Worm (Caenorhabditis elegans) whole organism, L4 larva: ENCODE measurements around the gene K06B4.15.

Experiments used
- D1046.2 ChIP-seq: fragments of 200-800 bp; sonication (Bioruptor generic); IDR thresholded peaks from 2 replicates; pipeline ENCODE4 v1.3.6; 2022; ENCODE audit warnings: missing genetic modification characterization, missing compliant biosample characterization
- F26F4.8 ChIP-seq: fragments of 200-800 bp; sonication (Bioruptor generic); conservative IDR thresholded peaks from 2 replicates; pipeline ENCODE4 v1.3.6; 2022; ENCODE audit warnings: missing genetic modification characterization, missing compliant biosample characterization
- F37D6.2 ChIP-seq: sonication (generic microtip); optimal IDR thresholded peaks from 2 replicates; lab custom pipeline; 2016; ENCODE audit warnings: mild to moderate bottlenecking, missing genetic modification characterization, missing compliant biosample characterization
- F44E2.7 ChIP-seq: fragments of 200-800 bp; sonication (Bioruptor generic); IDR thresholded peaks from 2 replicates; pipeline ENCODE4 v2.1.2; 2022; ENCODE audit warnings: missing genetic modification characterization, missing compliant biosample characterization
- R02D3.7 ChIP-seq: fragments of 150-350 bp; sonication (generic microtip); optimal IDR thresholded peaks from 3 replicates; lab custom pipeline; 2014; ENCODE audit warnings: missing biosample characterization, missing genetic modification characterization
- T20F7.1 ChIP-seq: fragments of 200-800 bp; sonication (Bioruptor generic); optimal IDR thresholded peaks from 2 replicates; lab custom pipeline; 2018; ENCODE audit warnings: mild to moderate bottlenecking, missing genetic modification characterization, missing compliant biosample characterization
- T26A8.4 ChIP-seq: fragments of 200-800 bp; sonication (Bioruptor generic); IDR thresholded peaks from 2 replicates; pipeline ENCODE4 v1.3.6; 2022; ENCODE audit warnings: missing genetic modification characterization, missing compliant biosample characterization
- ZK337.2 ChIP-seq: fragments of 200-800 bp; sonication (Bioruptor generic); IDR thresholded peaks from 2 replicates; pipeline ENCODE4 v1.3.6; 2022; ENCODE audit warnings: missing genetic modification reagents, missing genetic modification characterization, missing compliant biosample characterization
- ZK546.5 ChIP-seq, 2 experiments: sonication (generic microtip); optimal IDR thresholded peaks; 2 replicates each; lab custom pipeline; 2017; ENCODE audit warnings: missing biosample characterization in 2 of 2, missing genetic modification characterization in 2 of 2
- ceh-28 ChIP-seq: fragments of 150-350 bp; optimal IDR thresholded peaks from 2 replicates; lab custom pipeline; 2014; ENCODE audit warnings: missing biosample characterization, missing genetic modification reagents, missing genetic modification characterization
- ceh-44 ChIP-seq: fragments of 200-800 bp; sonication (Bioruptor generic); IDR thresholded peaks from 2 replicates; pipeline ENCODE4 v1.3.6; 2022; ENCODE audit warnings: missing genetic modification reagents, missing genetic modification characterization, missing compliant biosample characterization
- cey-2 ChIP-seq: sonication (generic microtip); optimal IDR thresholded peaks from 3 replicates; lab custom pipeline; 2017; ENCODE audit warnings: missing genetic modification characterization, mild to moderate bottlenecking, missing compliant biosample characterization, antibody characterized with exemption, borderline replicate concordance; ENCODE audit not compliant: insufficient read depth
- ctbp-1 ChIP-seq: fragments of 200-800 bp; sonication (Bioruptor generic); IDR thresholded peaks from 2 replicates; pipeline ENCODE4 v1.3.6; 2022; ENCODE audit warnings: missing genetic modification reagents, missing genetic modification characterization, missing compliant biosample characterization
- daf-12 ChIP-seq: fragments of 150-350 bp; optimal IDR thresholded peaks from 2 replicates; lab custom pipeline; 2014; ENCODE audit warnings: missing biosample characterization, missing genetic modification reagents, missing genetic modification characterization
- daf-16 ChIP-seq, 3 experiments: sonication (generic microtip); optimal IDR thresholded peaks; 2 replicates each; lab custom pipeline; 2016 to 2017; ENCODE audit warnings: missing genetic modification characterization in 3 of 3, missing genetic modification reagents in 3 of 3, mild to moderate bottlenecking in 2 of 3, missing compliant biosample characterization in 2 of 3, missing biosample characterization in 1 of 3, moderate library complexity in 1 of 3
- dmd-6 ChIP-seq: fragments of 200-800 bp; sonication (Bioruptor generic); IDR thresholded peaks from 2 replicates; pipeline ENCODE4 v1.3.6; 2022; ENCODE audit warnings: missing genetic modification reagents, missing genetic modification characterization, missing compliant biosample characterization
- egl-27 ChIP-seq: sonication (generic microtip); optimal IDR thresholded peaks from 3 replicates; lab custom pipeline; 2017; ENCODE audit warnings: missing biosample characterization, missing genetic modification reagents, missing genetic modification characterization
- egl-43 ChIP-seq: fragments of 200-800 bp; sonication (Bioruptor generic); IDR thresholded peaks from 2 replicates; pipeline ENCODE4 v1.3.6; 2022; ENCODE audit warnings: missing genetic modification reagents, missing genetic modification characterization, missing compliant biosample characterization
- fkh-10 ChIP-seq: fragments of 150-350 bp; optimal IDR thresholded peaks from 2 replicates; lab custom pipeline; 2014; ENCODE audit warnings: missing biosample characterization, missing genetic modification reagents, missing genetic modification characterization
- hif-1 ChIP-seq, 2 experiments: sonication (generic microtip); optimal IDR thresholded peaks; 2 replicates each; lab custom pipeline; 2016 to 2017; ENCODE audit warnings: missing compliant biosample characterization in 2 of 2, missing genetic modification characterization in 2 of 2, missing genetic modification reagents in 2 of 2, missing genotype in 2 of 2, mild to moderate bottlenecking in 1 of 2
- hlh-11 ChIP-seq: fragments of 200-800 bp; sonication (Bioruptor generic); optimal IDR thresholded peaks from 2 replicates; lab custom pipeline; 2018; ENCODE audit warnings: mild to moderate bottlenecking, missing genetic modification characterization, missing compliant biosample characterization
- hlh-30 ChIP-seq: sonication (generic microtip); optimal IDR thresholded peaks from 2 replicates; lab custom pipeline; 2017; ENCODE audit warnings: antibody characterized with exemption, mild to moderate bottlenecking, missing genetic modification characterization, missing compliant biosample characterization; ENCODE audit not compliant: insufficient read depth
- jun-1 ChIP-seq: fragments of 150-350 bp; optimal IDR thresholded peaks from 2 replicates; lab custom pipeline; 2014; ENCODE audit warnings: missing biosample characterization, missing genetic modification reagents, missing genetic modification characterization
- lim-7 ChIP-seq: fragments of 200-800 bp; sonication (Bioruptor generic); IDR thresholded peaks from 2 replicates; pipeline ENCODE4 v1.3.6; 2022; ENCODE audit warnings: missing genetic modification characterization, missing compliant biosample characterization
- lin-1 ChIP-seq: fragments of 200-800 bp; sonication (Bioruptor generic); IDR thresholded peaks from 2 replicates; pipeline ENCODE4 v1.3.6; 2022; ENCODE audit warnings: missing genetic modification reagents, missing genetic modification characterization, missing compliant biosample characterization
- lin-15B ChIP-seq: fragments of 150-350 bp; sonication (generic microtip); optimal IDR thresholded peaks from 3 replicates; lab custom pipeline; 2014; ENCODE audit warnings: missing biosample characterization, missing genetic modification characterization
- lin-29 ChIP-seq: fragments of 200-800 bp; sonication (Bioruptor generic); IDR thresholded peaks from 2 replicates; pipeline ENCODE4 v1.3.6; 2022; ENCODE audit warnings: missing genetic modification reagents, missing genetic modification characterization, missing compliant biosample characterization
- lsy-2 ChIP-seq, 2 experiments: fragments of 150-350 bp in 1 of 2; sonication (generic microtip) in 1 of 2; optimal IDR thresholded peaks; 2 replicates each; lab custom pipeline; 2014 to 2017; ENCODE audit warnings: missing biosample characterization in 2 of 2, missing genetic modification characterization in 2 of 2
- mdl-1 ChIP-seq, 2 experiments: fragments of 150-350 bp in 1 of 2; sonication (generic microtip) in 1 of 2; optimal IDR thresholded peaks; 2 replicates each; lab custom pipeline; 2014 to 2017; ENCODE audit warnings: missing biosample characterization in 2 of 2, missing genetic modification characterization in 2 of 2
- mdt-29 ChIP-seq: fragments of 200-800 bp; sonication (Bioruptor generic); IDR thresholded peaks from 2 replicates; pipeline ENCODE4 v1.3.6; 2022; ENCODE audit warnings: missing genetic modification reagents, missing genetic modification characterization, missing compliant biosample characterization
- mep-1 ChIP-seq: fragments of 150-350 bp; sonication (generic microtip); optimal IDR thresholded peaks from 3 replicates; lab custom pipeline; 2014; ENCODE audit warnings: missing biosample characterization, missing genetic modification characterization
- mes-2 ChIP-seq: sonication (generic microtip); optimal IDR thresholded peaks from 2 replicates; lab custom pipeline; 2016; ENCODE audit warnings: missing genotype, mild to moderate bottlenecking, missing genetic modification characterization, missing compliant biosample characterization; ENCODE audit not compliant: poor library complexity, severe bottlenecking
- mxl-2 ChIP-seq: fragments of 200-800 bp; sonication (Bioruptor generic); conservative IDR thresholded peaks from 2 replicates; pipeline ENCODE4 v1.3.6; 2022; ENCODE audit warnings: missing genetic modification reagents, missing genetic modification characterization, missing compliant biosample characterization
- mxl-3 ChIP-seq: fragments of 200-800 bp; sonication (Bioruptor generic); optimal IDR thresholded peaks from 2 replicates; lab custom pipeline; 2018; ENCODE audit warnings: mild to moderate bottlenecking, missing genetic modification characterization, missing compliant biosample characterization
- nhr-11 ChIP-seq: fragments of 150-350 bp; optimal IDR thresholded peaks from 2 replicates; lab custom pipeline; 2014; ENCODE audit warnings: missing biosample characterization, missing genetic modification characterization
- nhr-237 ChIP-seq: sonication (generic microtip); optimal IDR thresholded peaks from 2 replicates; lab custom pipeline; 2017; ENCODE audit warnings: missing biosample characterization, missing genetic modification characterization
- nhr-28 ChIP-seq: fragments of 150-350 bp; optimal IDR thresholded peaks from 2 replicates; lab custom pipeline; 2014; ENCODE audit warnings: missing biosample characterization, missing genetic modification characterization
- nhr-48 ChIP-seq: sonication (generic microtip); optimal IDR thresholded peaks from 2 replicates; lab custom pipeline; 2016; ENCODE audit warnings: mild to moderate bottlenecking, missing genetic modification characterization, missing compliant biosample characterization
- nhr-6 ChIP-seq: fragments of 150-350 bp; optimal IDR thresholded peaks from 2 replicates; lab custom pipeline; 2014; ENCODE audit warnings: missing biosample characterization, missing genetic modification characterization
- nhr-76 ChIP-seq: fragments of 150-350 bp; optimal IDR thresholded peaks from 2 replicates; lab custom pipeline; 2014; ENCODE audit warnings: missing biosample characterization, missing genetic modification characterization
- nhr-77 ChIP-seq: fragments of 150-350 bp; optimal IDR thresholded peaks from 2 replicates; lab custom pipeline; 2014; ENCODE audit warnings: missing biosample characterization, missing genetic modification characterization
- pha-4 ChIP-seq, 2 experiments: fragments of 150-350 bp in 1 of 2; fragments of 200-800 bp in 1 of 2; sonication (Bioruptor generic) in 1 of 2; IDR thresholded peaks in 1 of 2; optimal IDR thresholded peaks in 1 of 2; 2 replicates each; pipeline versions ENCODE4 v1.3.6 to Lab custom; 2014 to 2022; ENCODE audit warnings: missing genetic modification characterization in 2 of 2, missing genetic modification reagents in 2 of 2, missing biosample characterization in 1 of 2, missing compliant biosample characterization in 1 of 2
- pqm-1 ChIP-seq: sonication (generic microtip); optimal IDR thresholded peaks from 2 replicates; lab custom pipeline; 2017; ENCODE audit warnings: missing biosample characterization, missing genetic modification characterization
- snpc-1.2 ChIP-seq: fragments of 200-800 bp; sonication (Bioruptor generic); IDR thresholded peaks from 2 replicates; pipeline ENCODE4 v1.3.6; 2022; ENCODE audit warnings: missing genetic modification reagents, missing genetic modification characterization, missing compliant biosample characterization
- spr-1 ChIP-seq: sonication (generic microtip); optimal IDR thresholded peaks from 2 replicates; lab custom pipeline; 2016; ENCODE audit warnings: mild to moderate bottlenecking, missing genetic modification characterization, missing compliant biosample characterization
- spr-3 ChIP-seq: fragments of 200-800 bp; sonication (Bioruptor generic); optimal IDR thresholded peaks from 2 replicates; lab custom pipeline; 2018; ENCODE audit warnings: mild to moderate bottlenecking, missing genetic modification characterization, missing compliant biosample characterization
- unc-39 ChIP-seq: sonication (generic microtip); optimal IDR thresholded peaks from 2 replicates; lab custom pipeline; 2017; ENCODE audit warnings: missing biosample characterization, missing genetic modification characterization
- zfp-2 ChIP-seq: sonication (generic microtip); optimal IDR thresholded peaks from 2 replicates; lab custom pipeline; 2016; ENCODE audit warnings: mild to moderate bottlenecking, missing genetic modification characterization, missing compliant biosample characterization
- zfp-3 ChIP-seq: fragments of 200-800 bp; sonication (Bioruptor generic); conservative IDR thresholded peaks from 2 replicates; pipeline ENCODE4 v1.3.6; 2022; ENCODE audit warnings: missing genetic modification reagents, missing genetic modification characterization, missing compliant biosample characterization

Gene K06B4.15

ce11 chrV:15664053-15664661 lies 6.1 kb upstream of the K06B4.15 start:
- peak; percentile 44 for TF ChIP-seq mxl-3 (GFP tag; lab: Kevin White, UChicago)
- peak in 1 of 2 experiments; percentile 36 for TF ChIP-seq mdl-1 (tag; optimal IDR thresholded peaks at IDR 0.05; lab: Kevin White, UChicago)
- TF ChIP-seq nhr-11 (tag; lab: Kevin White, UChicago) = peak; percentile 60
- TF ChIP-seq spr-3 = no peak
- TF ChIP-seq hlh-30 (tag; lab: Kevin White, UChicago) = peak; percentile 73
- TF ChIP-seq lim-7 (GFP tag; lab: Robert Waterston, UW) = no peak
- TF ChIP-seq daf-16 (GFP tag; optimal IDR thresholded peaks at IDR 0.05; lab: Kevin White, UChicago) = no peak
- peak; percentile 30 for TF ChIP-seq daf-16 (tag; optimal IDR thresholded peaks at IDR 0.05; lab: Kevin White, UChicago)
- peak; percentile 55 for TF ChIP-seq mep-1
- no peak for TF ChIP-seq unc-39 (tag; lab: Kevin White, UChicago)
- TF ChIP-seq ZK337.2 = no peak
- TF ChIP-seq nhr-28 (tag; lab: Kevin White, UChicago) = peak; percentile 96
- TF ChIP-seq T26A8.4 (GFP tag; lab: Robert Waterston, UW) = no peak
- TF ChIP-seq T20F7.1 (GFP tag; lab: Kevin White, UChicago) = peak; percentile 38
- no peak for TF ChIP-seq ceh-44 (GFP tag; lab: Robert Waterston, UW)
- no peak for TF ChIP-seq F44E2.7 (GFP tag; lab: Robert Waterston, UW)
- TF ChIP-seq egl-43 (GFP tag; lab: Robert Waterston, UW) = 0 out of 2 replicates have a peak, but pooled peaks have one; percentile 35
- no peak for TF ChIP-seq F26F4.8 (GFP tag; lab: Robert Waterston, UW)
- TF ChIP-seq jun-1 (tag; lab: Kevin White, UChicago) = no peak
- no peak for TF ChIP-seq nhr-237 (tag; lab: Kevin White, UChicago)
- TF ChIP-seq egl-27 (tag; lab: Kevin White, UChicago) = no peak
- TF ChIP-seq F37D6.2 (tag; lab: Kevin White, UChicago) = no peak
- no peak for TF ChIP-seq R02D3.7
- no peak for TF ChIP-seq lin-29 (GFP tag; lab: Robert Waterston, UW)
- TF ChIP-seq lin-1 (GFP tag; lab: Robert Waterston, UW) = no peak
- TF ChIP-seq nhr-48 (tag; lab: Kevin White, UChicago) = peak; percentile 13
- TF ChIP-seq fkh-10 (GFP tag; lab: Kevin White, UChicago) = no peak
- TF ChIP-seq nhr-76 (tag; lab: Kevin White, UChicago) = no peak
- no peak for TF ChIP-seq lin-15B (tag; lab: Kevin White, UChicago)
- peak; percentile 41 for TF ChIP-seq nhr-6 (tag; lab: Kevin White, UChicago)
- no peak for TF ChIP-seq ceh-28 (tag; lab: Kevin White, UChicago)
- TF ChIP-seq mes-2 (tag; lab: Kevin White, UChicago) = peak; percentile 42
- TF ChIP-seq mxl-2 (GFP tag; lab: Robert Waterston, UW) = no peak
- no peak for TF ChIP-seq daf-12 (tag; lab: Kevin White, UChicago)
- TF ChIP-seq spr-1 (tag; lab: Kevin White, UChicago) = no peak
- 0 out of 2 replicates have a peak, but pooled peaks have one; percentile 40 for TF ChIP-seq ctbp-1 (GFP tag; lab: Robert Waterston, UW)
- TF ChIP-seq ZK546.5 (tag; optimal IDR thresholded peaks at IDR 0.05; lab: Kevin White, UChicago) = no peak
- TF ChIP-seq hlh-11 (tag; lab: Kevin White, UChicago) = peak; percentile 71
- TF ChIP-seq cey-2 (tag; lab: Kevin White, UChicago) = no peak
- TF ChIP-seq zfp-2 (tag; lab: Kevin White, UChicago) = no peak
- TF ChIP-seq lsy-2 (tag; optimal IDR thresholded peaks at IDR 0.05; lab: Kevin White, UChicago) = peak in 1 of 2 experiments; percentile 42
- TF ChIP-seq nhr-77 (tag; lab: Kevin White, UChicago) = peak; percentile 44
- no peak for TF ChIP-seq zfp-3 (GFP tag; lab: Robert Waterston, UW)
- TF ChIP-seq mdt-29 (GFP tag; lab: Robert Waterston, UW) = no peak
- TF ChIP-seq D1046.2 (GFP tag; lab: Robert Waterston, UW) = no peak
- TF ChIP-seq pha-4 (GFP tag; IDR thresholded peaks at IDR 0.05; lab: Robert Waterston, UW) = no peak
- TF ChIP-seq pha-4 (tag; optimal IDR thresholded peaks at IDR 0.05; lab: Kevin White, UChicago) = no peak
- TF ChIP-seq hif-1 (tag; optimal IDR thresholded peaks at IDR 0.05; lab: Kevin White, UChicago) = peak in 1 of 2 experiments; percentile 26
- peak; percentile 1 for TF ChIP-seq pqm-1
- peak; percentile 55 for TF ChIP-seq dmd-6 (GFP tag; lab: Robert Waterston, UW)
- no peak for TF ChIP-seq snpc-1.2 (GFP tag; lab: Robert Waterston, UW)
